Worm (Caenorhabditis elegans) whole organism, late embryonic: ENCODE measurements around the gene C25G6.1.
A peak's percentile ranks its signal among the peaks of the same experiment; 100 is the strongest.

Source experiments
- ama-1 ChIP-seq: fragments of 150-350 bp; optimal IDR thresholded peaks from 2 replicates; lab custom pipeline; 2014
- ceh-19 ChIP-seq: fragments of 200-800 bp; sonication (Bioruptor generic); optimal IDR thresholded peaks from 2 replicates; lab custom pipeline; 2018; ENCODE audit warnings: mild to moderate bottlenecking, missing genetic modification characterization, missing compliant biosample characterization
- nfya-1 ChIP-seq: sonication (generic microtip); optimal IDR thresholded peaks from 2 replicates; lab custom pipeline; 2017; ENCODE audit warnings: missing genetic modification characterization, mild to moderate bottlenecking, missing compliant biosample characterization, antibody characterized with exemption, moderate library complexity
- nhr-11 ChIP-seq: fragments of 150-350 bp; optimal IDR thresholded peaks from 2 replicates; lab custom pipeline; 2014; ENCODE audit warnings: missing biosample characterization, missing genetic modification characterization
- pax-1 ChIP-seq: fragments of 150-350 bp; optimal IDR thresholded peaks from 2 replicates; lab custom pipeline; 2014; ENCODE audit warnings: missing biosample characterization, missing genetic modification characterization
- unc-55 ChIP-seq: sonication (generic microtip); optimal IDR thresholded peaks from 2 replicates; lab custom pipeline; 2017; ENCODE audit warnings: missing biosample characterization, missing genetic modification reagents, missing genetic modification characterization

DNA sequence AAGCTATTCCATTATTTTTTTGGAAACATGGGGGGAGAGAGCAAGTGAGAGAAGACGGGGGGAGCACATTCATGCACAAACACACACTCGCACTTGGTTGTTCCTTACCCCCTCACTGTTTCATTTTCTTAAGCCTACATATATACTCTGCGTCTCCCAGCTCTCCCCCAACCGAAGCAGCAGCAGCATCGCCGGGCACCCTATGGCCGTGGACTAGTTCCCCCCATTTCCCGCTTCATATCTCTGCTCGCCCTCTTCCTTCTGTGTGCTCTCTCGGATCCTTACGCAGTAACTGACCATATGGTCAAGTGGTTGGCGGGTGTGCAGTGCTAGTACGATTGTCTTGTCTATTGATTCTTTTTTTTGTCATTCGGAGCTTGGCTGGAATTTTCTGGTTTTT lies 31.6 kb downstream of the C25G6.1 start:
- no peak for TF ChIP-seq nhr-11 (tag; lab: Kevin White, UChicago)
- peak; percentile 82 for TF ChIP-seq nfya-1
- peak; percentile 71 for TF ChIP-seq ceh-19 (GFP tag; lab: Kevin White, UChicago)
- TF ChIP-seq unc-55 (GFP tag; lab: Kevin White, UChicago) = peak; percentile 65
- TF ChIP-seq pax-1 (tag; lab: Kevin White, UChicago) = no peak
- no peak for TF ChIP-seq ama-1 (lab: Kevin White, UChicago)
